Fruit fly (Drosophila melanogaster): Measurements from ENCODE around the gene CG11854.

- TF ChIP-seq CG8478 (optimal IDR thresholded peaks at IDR 0.05) (no peak), CTCF (optimal IDR thresholded peaks at IDR 0.05) (no peak)
Observed at dm6 chr3R:25241507-25242070, at the start of gene CG11854.
